Worm (Caenorhabditis elegans): ENCODE measurements around the gene R11D1.2.

Gene R11D1.2

DNA sequence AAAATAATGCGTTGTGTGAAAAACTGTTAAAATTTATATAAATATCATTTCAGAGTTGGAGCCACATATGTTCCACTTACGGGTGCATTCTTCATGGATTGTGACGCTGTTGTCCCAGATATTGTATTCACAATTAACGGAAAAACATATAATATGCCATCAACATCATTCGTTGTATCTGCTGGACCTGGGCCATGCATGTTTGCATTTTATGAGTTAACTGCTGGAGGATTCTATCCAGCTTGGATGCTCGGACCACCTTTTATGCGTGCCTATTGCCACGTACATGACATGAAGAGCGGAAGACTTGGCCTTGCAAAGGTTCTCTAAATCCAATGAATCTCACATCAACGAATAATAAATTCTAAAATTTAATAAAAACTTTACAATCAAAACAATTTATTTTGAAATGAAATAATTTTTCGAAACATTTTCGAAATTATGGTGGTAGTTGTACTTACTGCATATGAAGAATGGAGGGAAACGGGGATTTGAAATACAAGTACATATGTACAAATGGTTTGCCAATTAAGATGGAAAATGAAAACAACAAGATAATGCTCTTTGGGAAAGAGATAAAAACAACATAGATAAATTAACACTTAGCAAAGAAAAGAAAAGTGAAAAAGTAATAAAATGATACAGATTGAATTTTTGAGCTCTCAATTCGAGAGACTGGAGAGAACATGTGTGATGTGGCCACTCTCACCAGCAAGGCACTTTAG, 35.5 kb downstream of the R11D1.2 start:
- TF ChIP-seq pqm-1 (tag; optimal IDR thresholded peaks at IDR 0.05): peak; percentile 12
- TF ChIP-seq nhr-237 (tag; optimal IDR thresholded peaks at IDR 0.05): no peak
- TF ChIP-seq elt-2 (tag; optimal IDR thresholded peaks at IDR 0.05): peak; percentile 28
- TF ChIP-seq dsc-1 (tag; optimal IDR thresholded peaks at IDR 0.05): no peak
- TF ChIP-seq nhr-71 (tag; optimal IDR thresholded peaks at IDR 0.05): no peak

DNA sequence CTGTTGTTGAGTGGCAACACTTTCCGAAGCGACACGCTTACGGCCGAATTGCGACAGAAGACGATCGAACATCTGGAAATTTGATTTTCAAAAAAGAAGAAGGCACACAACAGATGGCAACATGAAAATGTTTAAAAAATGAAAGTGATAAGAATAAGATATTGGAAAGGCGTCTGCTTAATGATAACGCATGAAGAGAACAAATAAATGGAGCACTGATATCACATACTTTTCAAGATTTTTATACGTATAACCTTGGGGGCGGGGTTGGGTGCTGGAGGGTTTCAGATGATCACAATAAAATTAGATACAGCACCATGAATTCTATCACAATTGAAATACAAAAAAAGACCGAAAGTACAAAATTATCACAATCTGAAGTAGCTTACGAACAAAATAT, 36.6 kb downstream of the R11D1.2 start, which contains the start of gene C15C8.7:
TSS of gene C15C8.7 (minus strand) at position 72 of the 400 bp plus-strand sequence.
- TF ChIP-seq F16B12.6 (tag; optimal IDR thresholded peaks at IDR 0.05) (no peak), zag-1 (tag; optimal IDR thresholded peaks at IDR 0.05) (no peak), pqm-1 (tag; optimal IDR thresholded peaks at IDR 0.05) (peak; percentile 52), sox-4 (tag; optimal IDR thresholded peaks at IDR 0.05) (no peak), egl-27 (tag; optimal IDR thresholded peaks at IDR 0.05) (no peak), nhr-76 (tag; optimal IDR thresholded peaks at IDR 0.05) (no peak), nhr-20 (tag; optimal IDR thresholded peaks at IDR 0.05) (no peak), snu-23 (GFP tag; optimal IDR thresholded peaks at IDR 0.05) (no peak), elt-2 (tag; optimal IDR thresholded peaks at IDR 0.05) (peak; percentile 75), pax-3 (tag; optimal IDR thresholded peaks at IDR 0.05) (no peak)

DNA sequence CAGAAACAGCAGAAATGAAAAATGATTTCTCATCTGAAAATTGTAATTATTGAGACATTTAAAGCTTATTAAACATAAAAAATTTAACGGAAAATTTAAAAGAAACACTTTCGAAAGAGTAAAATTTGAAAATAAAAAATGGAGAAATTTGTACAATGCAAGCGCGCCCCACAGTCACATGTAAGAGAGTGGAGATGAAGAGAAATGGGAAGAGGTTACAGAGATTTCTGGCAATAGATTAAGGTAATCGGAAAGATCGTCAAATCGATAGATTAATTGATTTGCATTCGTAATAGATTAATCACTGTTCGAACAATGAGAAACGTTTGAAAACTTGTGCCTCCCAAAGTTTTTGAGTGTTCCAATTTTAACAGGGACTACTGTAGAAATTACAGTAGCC, 39.0 kb downstream of the R11D1.2 start, which contains the start of gene C15C8.4:
TSS of gene C15C8.4 (minus strand) at position 33 of the 400 bp plus-strand sequence.
- no peak for TF ChIP-seq jun-1 (tag; optimal IDR thresholded peaks at IDR 0.05)
- no peak for TF ChIP-seq xbp-1 (tag; optimal IDR thresholded peaks at IDR 0.05)
- TF ChIP-seq fkh-8 (tag; optimal IDR thresholded peaks at IDR 0.05): no peak
- TF ChIP-seq dsc-1 (tag; optimal IDR thresholded peaks at IDR 0.05): no peak
- TF ChIP-seq aly-2 (tag; optimal IDR thresholded peaks at IDR 0.05): no peak
- TF ChIP-seq nhr-90 (tag; optimal IDR thresholded peaks at IDR 0.05; ENCODE audit: poor library complexity): no peak
- no peak for TF ChIP-seq hlh-17 (GFP tag; optimal IDR thresholded peaks at IDR 0.05; ENCODE audit: borderline replicate concordance)
- TF ChIP-seq hpl-2 (GFP tag; optimal IDR thresholded peaks at IDR 0.05): no peak
- TF ChIP-seq egl-13 (tag; optimal IDR thresholded peaks at IDR 0.05): no peak
- TF ChIP-seq lin-35 (GFP tag; optimal IDR thresholded peaks at IDR 0.05): no peak
- TF ChIP-seq ztf-4 (tag; optimal IDR thresholded peaks at IDR 0.05): no peak
- no peak for TF ChIP-seq nhr-84 (tag; optimal IDR thresholded peaks at IDR 0.05)
- TF ChIP-seq lsy-2 (tag; optimal IDR thresholded peaks at IDR 0.05): peak in 1 of 2 experiments; percentile 50
- TF ChIP-seq rnt-1 (tag; optimal IDR thresholded peaks at IDR 0.05): peak; percentile 12
- TF ChIP-seq nhr-28 (tag; optimal IDR thresholded peaks at IDR 0.05): no peak
- no peak for TF ChIP-seq isw-1 (GFP tag; IDR thresholded peaks at IDR 0.05)
- TF ChIP-seq mab-9 (GFP tag; IDR thresholded peaks at IDR 0.05): no peak
- TF ChIP-seq nhr-85 (tag): no peak
- TF ChIP-seq blmp-1 (tag; optimal IDR thresholded peaks at IDR 0.05): peak; percentile 74
- peak; percentile 9 for TF ChIP-seq lin-13 (GFP tag; optimal IDR thresholded peaks at IDR 0.05)
- no peak for TF ChIP-seq lir-3 (tag; optimal IDR thresholded peaks at IDR 0.05; ENCODE audit: poor library complexity)
- no peak for TF ChIP-seq ets-5 (GFP tag; IDR thresholded peaks at IDR 0.05)
- peak; percentile 15 to 20 for TF ChIP-seq efl-1 (optimal IDR thresholded peaks at IDR 0.05)
- peak; percentile 12 to 85 for TF ChIP-seq efl-1 (GFP tag; optimal IDR thresholded peaks at IDR 0.05 in 1 of 2)
- no peak for TF ChIP-seq nhr-47 (tag; optimal IDR thresholded peaks at IDR 0.05)
- no peak for TF ChIP-seq nhr-77 (tag; optimal IDR thresholded peaks at IDR 0.05)
- peak; percentile 37 for TF ChIP-seq mep-1 (tag; optimal IDR thresholded peaks at IDR 0.05)
- no peak for TF ChIP-seq lin-14 (GFP tag; optimal IDR thresholded peaks at IDR 0.05)
- peak in 1 of 3 experiments; percentile 40 for TF ChIP-seq dpl-1 (GFP tag; optimal IDR thresholded peaks at IDR 0.05)
